Fruit fly (Drosophila melanogaster) whole organism, embryonic: ENCODE results near the gene MRG15.

Experiments used
- Awh ChIP-seq: fragments of 200-800 bp; sonication (Bioruptor generic); IDR thresholded peaks from 2 replicates; pipeline ENCODE4, ENCODE4 v1.3.6; 2022; ENCODE audit warnings: missing biosample characterization, missing genetic modification characterization
- CG10321 ChIP-seq: fragments of 200-800 bp; sonication (Bioruptor generic); IDR thresholded peaks from 2 replicates; pipeline ENCODE4 v1.3.6; 2022; ENCODE audit warnings: missing biosample characterization, missing genetic modification characterization
- CG12104 ChIP-seq: fragments of 200-800 bp; sonication (Bioruptor generic); optimal IDR thresholded peaks from 3 replicates; lab custom pipeline; 2016; ENCODE audit warnings: missing biosample characterization, missing genetic modification characterization
- CG16815 ChIP-seq: fragments of 200-800 bp; sonication (Bioruptor generic); optimal IDR thresholded peaks from 3 replicates; lab custom pipeline; 2017; ENCODE audit warnings: missing biosample characterization, mild to moderate bottlenecking, missing genetic modification characterization
- CG17186 ChIP-seq: fragments of 200-800 bp; sonication (Bioruptor generic); optimal IDR thresholded peaks from 3 replicates; lab custom pipeline; 2017; ENCODE audit warnings: missing biosample characterization, missing genetic modification reagents, missing genetic modification characterization
- CG18262 ChIP-seq: fragments of 200-800 bp; optimal IDR thresholded peaks from 3 replicates; lab custom pipeline; 2019; ENCODE audit warnings: missing biosample characterization, mild to moderate bottlenecking, missing genetic modification characterization, moderate library complexity
- CG18599 ChIP-seq: fragments of 200-800 bp; sonication (Bioruptor generic); optimal IDR thresholded peaks from 3 replicates; lab custom pipeline; 2017; ENCODE audit warnings: missing biosample characterization, missing genetic modification characterization, mild to moderate bottlenecking, moderate library complexity, missing genetic modification reagents
- CG2129 ChIP-seq: fragments of 200-800 bp; sonication (Bioruptor generic); IDR thresholded peaks from 2 replicates; pipeline ENCODE4 v1.3.6; 2022; ENCODE audit warnings: missing biosample characterization, missing genetic modification characterization; ENCODE audit not compliant: partially characterized antibody
- CG2712 ChIP-seq: fragments of 200-800 bp; optimal IDR thresholded peaks from 3 replicates; lab custom pipeline; 2019; ENCODE audit warnings: missing biosample characterization, mild to moderate bottlenecking, missing genetic modification characterization, moderate library complexity
- CG3281 ChIP-seq: fragments of 200-800 bp; sonication (Bioruptor generic); optimal IDR thresholded peaks from 3 replicates; lab custom pipeline; 2017; ENCODE audit warnings: missing biosample characterization, mild to moderate bottlenecking, missing genetic modification characterization
- CG4360 ChIP-seq: fragments of 200-800 bp; sonication (Bioruptor generic); IDR thresholded peaks from 2 replicates; pipeline ENCODE4 v1.3.6; 2022; ENCODE audit warnings: missing biosample characterization, missing genetic modification characterization
- CG4730 ChIP-seq: fragments of 200-800 bp; sonication (Bioruptor generic); IDR thresholded peaks from 2 replicates; pipeline ENCODE4 v1.3.6; 2022; ENCODE audit warnings: missing biosample characterization, missing genetic modification characterization
- CG6254 ChIP-seq: fragments of 200-800 bp; sonication (Bioruptor generic); optimal IDR thresholded peaks from 3 replicates; lab custom pipeline; 2017; ENCODE audit warnings: mild to moderate bottlenecking, missing biosample characterization, missing genetic modification reagents, missing genetic modification characterization
- CG6765 ChIP-seq: fragments of 200-800 bp; sonication (Bioruptor generic); optimal IDR thresholded peaks from 3 replicates; lab custom pipeline; 2017; ENCODE audit warnings: missing biosample characterization, mild to moderate bottlenecking, missing genetic modification characterization
- CG9609 ChIP-seq: fragments of 200-800 bp; sonication (Bioruptor generic); optimal IDR thresholded peaks from 3 replicates; lab custom pipeline; 2016; ENCODE audit warnings: missing biosample characterization, missing genetic modification characterization
- CoRest ChIP-seq: fragments of 200-800 bp; sonication (Bioruptor generic); optimal IDR thresholded peaks from 3 replicates; lab custom pipeline; 2018; ENCODE audit warnings: missing biosample characterization, mild to moderate bottlenecking, missing genetic modification characterization, moderate library complexity
- Dbx ChIP-seq: fragments of 200-800 bp; sonication (Bioruptor generic); IDR thresholded peaks from 3 replicates; pipeline ENCODE4 v1.3.6; 2022; ENCODE audit warnings: missing biosample characterization, missing genetic modification characterization
- Deaf1 ChIP-seq: fragments of 200-800 bp; optimal IDR thresholded peaks from 3 replicates; lab custom pipeline; 2019; ENCODE audit warnings: missing biosample characterization, mild to moderate bottlenecking, missing genetic modification characterization, moderate library complexity
- Fer1 ChIP-seq: fragments of 200-800 bp; sonication (Bioruptor generic); optimal IDR thresholded peaks from 2 replicates; lab custom pipeline; 2017; ENCODE audit warnings: missing biosample characterization, mild to moderate bottlenecking, missing genetic modification characterization
- Hand ChIP-seq: fragments of 200-800 bp; sonication (Bioruptor generic); optimal IDR thresholded peaks from 2 replicates; lab custom pipeline; 2017; ENCODE audit warnings: mild to moderate bottlenecking, missing biosample characterization, missing genetic modification reagents, missing genetic modification characterization
- MTF-1 ChIP-seq: fragments of 200-800 bp; sonication (Bioruptor generic); optimal IDR thresholded peaks from 2 replicates; lab custom pipeline; 2018; ENCODE audit warnings: missing biosample characterization, mild to moderate bottlenecking, missing genetic modification characterization, borderline replicate concordance
- Mad ChIP-seq: fragments of 200-800 bp; sonication (Bioruptor generic); optimal IDR thresholded peaks from 2 replicates; lab custom pipeline; 2016; ENCODE audit warnings: missing biosample characterization, missing genetic modification characterization
- Mes4 ChIP-seq: fragments of 200-800 bp; sonication (Bioruptor generic); optimal IDR thresholded peaks from 2 replicates; lab custom pipeline; 2016; ENCODE audit warnings: missing biosample characterization, missing genetic modification characterization
- Mrtf ChIP-seq: fragments of 200-800 bp; sonication (Bioruptor generic); IDR thresholded peaks from 3 replicates; pipeline ENCODE4 v1.3.6; 2022; ENCODE audit warnings: missing biosample characterization, missing genetic modification characterization
- NFAT ChIP-seq: fragments of 200-800 bp; sonication (Bioruptor generic); IDR thresholded peaks from 2 replicates; pipeline ENCODE4 v1.3.6; 2022; ENCODE audit warnings: missing biosample characterization, missing genetic modification characterization
- Sry-δ ChIP-seq: fragments of 200-800 bp; sonication (Bioruptor generic); optimal IDR thresholded peaks from 2 replicates; lab custom pipeline; 2016; ENCODE audit warnings: missing biosample characterization, missing genetic modification characterization
- Tbp ChIP-seq: fragments of >200 bp; optimal IDR thresholded peaks from 2 replicates; lab custom pipeline; 2018; ENCODE audit warnings: missing biosample characterization, missing genetic modification characterization
- Xbp1 ChIP-seq: fragments of 200-800 bp; sonication (Bioruptor generic); optimal IDR thresholded peaks from 3 replicates; lab custom pipeline; 2016; ENCODE audit warnings: missing biosample characterization, mild to moderate bottlenecking, missing genetic modification characterization
- ap ChIP-seq: fragments of 200-800 bp; sonication (Bioruptor generic); IDR thresholded peaks from 2 replicates; pipeline ENCODE4 v1.3.6; 2022; ENCODE audit warnings: missing biosample characterization, missing genetic modification characterization
- cad ChIP-seq: fragments of >200 bp; optimal IDR thresholded peaks from 2 replicates; lab custom pipeline; 2017; ENCODE audit warnings: missing biosample characterization, missing genetic modification characterization
- chm ChIP-seq: fragments of 200-800 bp; sonication (Bioruptor generic); IDR thresholded peaks from 2 replicates; pipeline ENCODE4 v1.3.6; 2022; ENCODE audit warnings: missing biosample characterization, missing genetic modification characterization
- crp ChIP-seq, 2 experiments: fragments of 200-800 bp; sonication (Bioruptor generic); optimal IDR thresholded peaks; 2 replicates in 1 of 2; 3 replicates in 1 of 2; lab custom pipeline; 2017; ENCODE audit warnings: missing biosample characterization in 2 of 2, missing genetic modification characterization in 2 of 2, mild to moderate bottlenecking in 1 of 2, moderate library complexity in 1 of 2
- dimm ChIP-seq: fragments of 200-800 bp; sonication (Bioruptor generic); IDR thresholded peaks from 2 replicates; pipeline ENCODE4 v1.3.6; 2022; ENCODE audit warnings: missing biosample characterization, missing genetic modification characterization
- eve ChIP-seq, 2 experiments: fragments of >200 bp; optimal IDR thresholded peaks; 2 replicates each; lab custom pipeline; 2017; ENCODE audit warnings: missing biosample characterization in 2 of 2, missing genetic modification characterization in 2 of 2
- kay ChIP-seq: fragments of 200-800 bp; sonication (Bioruptor generic); optimal IDR thresholded peaks from 2 replicates; lab custom pipeline; 2016; ENCODE audit warnings: missing biosample characterization, missing genetic modification characterization
- org-1 ChIP-seq: fragments of 200-800 bp; sonication (Bioruptor generic); optimal IDR thresholded peaks from 2 replicates; lab custom pipeline; 2017; ENCODE audit warnings: missing biosample characterization, missing genetic modification characterization
- prd ChIP-seq, 3 experiments: fragments of >200 bp in 2 of 3; fragments of 200-800 bp in 1 of 3; sonication (Bioruptor generic) in 1 of 3; optimal IDR thresholded peaks in 2 of 3; IDR thresholded peaks in 1 of 3; 2 replicates in 2 of 3; 3 replicates in 1 of 3; pipeline versions ENCODE4 v1.3.6 to Lab custom; 2017 to 2022; ENCODE audit warnings: missing biosample characterization in 1 of 3, missing genetic modification characterization in 1 of 3
- rib ChIP-seq: fragments of 200-800 bp; sonication (Bioruptor generic); IDR thresholded peaks from 2 replicates; pipeline ENCODE4 v1.3.6; 2022; ENCODE audit warnings: missing biosample characterization, missing genetic modification characterization
- row ChIP-seq: fragments of 200-800 bp; sonication (Bioruptor generic); IDR thresholded peaks from 3 replicates; pipeline ENCODE4 v1.3.6; 2022; ENCODE audit warnings: missing biosample characterization, missing genetic modification characterization
- sens-2 ChIP-seq: fragments of 200-800 bp; sonication (Bioruptor generic); IDR thresholded peaks from 2 replicates; pipeline ENCODE4 v1.3.6; 2022; ENCODE audit warnings: missing biosample characterization, missing genetic modification characterization
- sim ChIP-seq: fragments of 200-800 bp; sonication (Bioruptor generic); IDR thresholded peaks from 2 replicates; pipeline ENCODE4 v1.3.6; 2022; ENCODE audit warnings: missing biosample characterization, missing genetic modification characterization
- sima ChIP-seq: fragments of 200-800 bp; sonication (Bioruptor generic); optimal IDR thresholded peaks from 2 replicates; lab custom pipeline; 2016; ENCODE audit warnings: missing biosample characterization, missing genetic modification characterization
- slbo ChIP-seq: fragments of 200-800 bp; sonication (Bioruptor generic); IDR thresholded peaks from 2 replicates; pipeline ENCODE4 v1.3.6; 2022; ENCODE audit warnings: missing biosample characterization, missing genetic modification characterization
- so ChIP-seq: fragments of 200-800 bp; sonication (Bioruptor generic); IDR thresholded peaks from 3 replicates; pipeline ENCODE4 v1.3.6; 2022; ENCODE audit warnings: missing biosample characterization, missing genetic modification characterization
- sob ChIP-seq: fragments of 200-800 bp; sonication (Bioruptor generic); IDR thresholded peaks from 2 replicates; pipeline ENCODE4 v1.3.6; 2022; ENCODE audit warnings: missing biosample characterization, missing genetic modification characterization
- sqz ChIP-seq: fragments of 200-800 bp; sonication (Bioruptor generic); optimal IDR thresholded peaks from 3 replicates; lab custom pipeline; 2018; ENCODE audit warnings: missing biosample characterization, mild to moderate bottlenecking, missing genetic modification characterization
- sr ChIP-seq: fragments of 200-800 bp; sonication (Bioruptor generic); IDR thresholded peaks from 3 replicates; pipeline ENCODE4 v1.3.6; 2022; ENCODE audit warnings: missing biosample characterization, missing genetic modification characterization
- stwl ChIP-seq: fragments of 200-800 bp; sonication (Bioruptor generic); optimal IDR thresholded peaks from 3 replicates; lab custom pipeline; 2018; ENCODE audit warnings: missing biosample characterization, mild to moderate bottlenecking, missing genetic modification characterization, moderate library complexity
- yki ChIP-seq: fragments of >200 bp; optimal IDR thresholded peaks from 3 replicates; lab custom pipeline; 2018

Gene MRG15

dm6 chr3R:15242186-15243045 is 35.5 kb downstream of the MRG15 start, which contains the start of the genes tefu and Hsc70-4 (continued):
- TF ChIP-seq slbo (peak; percentile 90), Mes4 (peak; percentile 45), Hand (GFP tag; lab: Kevin White, UChicago) (no peak), CG2712 (tag; lab: Kevin White, UChicago) (no peak), Sry-δ (GFP tag; lab: Kevin White, UChicago) (peak; percentile 53), sens-2 (no peak), chm (GFP tag; lab: Robert Waterston, UW) (no peak), Deaf1 (tag; lab: Kevin White, UChicago) (no peak), ap (peak; percentile 65; the same call in 1 of the 2 replicates), row (GFP tag; lab: Robert Waterston, UW) (peak; percentile 93), MTF-1 (peak; percentile 36), sr (GFP tag; lab: Robert Waterston, UW) (no peak; the same call in 2 of the 3 replicates), sima (peak; percentile 12), cad (no peak), Tbp (GFP tag; lab: Kevin White, UChicago) (peak; percentile 80), Mrtf (GFP tag; lab: Robert Waterston, UW) (peak; percentile 83), CG10321 (GFP tag; lab: Robert Waterston, UW) (0 out of 2 replicates have a peak, but pooled peaks have one; percentile 49), kay (GFP tag; lab: Kevin White, UChicago) (peak; percentile 18), prd (optimal IDR thresholded peaks at IDR 0.05; lab: Kevin White, UChicago) (no peak), prd (GFP tag; IDR thresholded peaks at IDR 0.05; lab: Robert Waterston, UW) (peak; percentile 88), CG18599 (GFP tag; lab: Kevin White, UChicago) (peak; percentile 41), CG6765 (GFP tag; lab: Kevin White, UChicago) (no peak), CG6254 (peak; percentile 1), CG3281 (peak; percentile 44), Xbp1 (GFP tag; lab: Kevin White, UChicago) (peak; percentile 90), CG4360 (GFP tag; lab: Robert Waterston, UW) (no peak), CG9609 (peak; percentile 73), Mad (GFP tag; lab: Kevin White, UChicago) (peak; percentile 68), Awh (GFP tag; lab: Robert Waterston, UW) (0 out of 2 replicates have a peak, but pooled peaks have one; percentile 8), sim (GFP tag; lab: Robert Waterston, UW) (0 out of 2 replicates have a peak, but pooled peaks have one; percentile 11), yki (no peak), CG2129 (GFP tag; lab: Robert Waterston, UW) (no peak), eve (GFP tag; optimal IDR thresholded peaks at IDR 0.05; lab: Kevin White, UChicago) (no peak), CG18262 (tag; lab: Kevin White, UChicago) (no peak), rib (GFP tag; lab: Robert Waterston, UW) (peak; percentile 81; the same call in 1 of the 2 replicates), CG17186 (GFP tag; lab: Kevin White, UChicago) (peak; percentile 89), CoRest (tag; lab: Kevin White, UChicago) (peak; percentile 91), CG4730 (GFP tag; lab: Robert Waterston, UW) (peak; percentile 63), stwl (peak; percentile 70), CG16815 (GFP tag; lab: Kevin White, UChicago) (peak; percentile 81), sqz (peak; percentile 95), sob (GFP tag; lab: Robert Waterston, UW) (peak; percentile 77), NFAT (GFP tag; lab: Robert Waterston, UW) (peak; percentile 59), dimm (peak; percentile 32; the same call in 1 of the 2 replicates), Fer1 (GFP tag; lab: Kevin White, UChicago) (peak; percentile 22), org-1 (no peak), Dbx (GFP tag; lab: Robert Waterston, UW) (peak; percentile 74), CG12104 (GFP tag; lab: Kevin White, UChicago) (peak; percentile 71), so (peak; percentile 62; the same call in 1 of the 3 replicates), crp (GFP tag; optimal IDR thresholded peaks at IDR 0.05; lab: Kevin White, UChicago) (peak in 1 of 2 experiments; percentile 48)
- TF ChIP-seq, all 482 proteins: peak for 353
